Worm (Caenorhabditis elegans): ENCODE measurements around the gene M163.5.

The M163.5 gene

ce11 chrX:14504551-14504902 is 30.7 kb downstream of the M163.5 start (continued):
- TF ChIP-seq arid-1 (GFP tag; conservative IDR thresholded peaks at IDR 0.05) (no peak), dmd-8 (GFP tag; IDR thresholded peaks at IDR 0.05) (0 out of 2 replicates have a peak, but pooled peaks have one; percentile 22), zip-11 (GFP tag; IDR thresholded peaks at IDR 0.05) (no peak), php-3 (GFP tag; IDR thresholded peaks at IDR 0.05) (peak; percentile 41; the same call in 1 of the 2 replicates), hif-1 (tag; optimal IDR thresholded peaks at IDR 0.05) (no peak), madf-5 (GFP tag; IDR thresholded peaks at IDR 0.05) (no peak), set-16 (GFP tag; IDR thresholded peaks at IDR 0.05) (no peak), dmd-9 (GFP tag; IDR thresholded peaks at IDR 0.05) (no peak), lsy-2 (tag; optimal IDR thresholded peaks at IDR 0.05) (no peak)

- TF ChIP-seq snpc-4 (tag; optimal IDR thresholded peaks at IDR 0.05): peak; percentile 4
- peak; percentile 52 for TF ChIP-seq nhr-102 (tag; optimal IDR thresholded peaks at IDR 0.05)
- peak; percentile 41; the same call in 1 of the 2 replicates for TF ChIP-seq php-3 (GFP tag; IDR thresholded peaks at IDR 0.05)
- TF ChIP-seq lim-7 (GFP tag; IDR thresholded peaks at IDR 0.05): 0 out of 2 replicates have a peak, but pooled peaks have one; percentile 45
- TF ChIP-seq ceh-82 (tag; optimal IDR thresholded peaks at IDR 0.05): no peak
- peak; percentile 13 for TF ChIP-seq rbr-2 (tag; optimal IDR thresholded peaks at IDR 0.05)
- TF ChIP-seq nhr-25 (tag; optimal IDR thresholded peaks at IDR 0.05; ENCODE audit: borderline replicate concordance, insufficient read depth): no peak
- TF ChIP-seq duxl-1 (tag; optimal IDR thresholded peaks at IDR 0.05; ENCODE audit: poor library complexity): no peak
- no peak for TF ChIP-seq lin-15B (tag; optimal IDR thresholded peaks at IDR 0.05)
- TF ChIP-seq mep-1 (tag; optimal IDR thresholded peaks at IDR 0.05): peak; percentile 55
- no peak for TF ChIP-seq Y105C5A.15 (GFP tag; IDR thresholded peaks at IDR 0.05)
- peak; percentile 78 for TF ChIP-seq hlh-30 (tag; optimal IDR thresholded peaks at IDR 0.05; ENCODE audit: insufficient read depth)
- no peak for TF ChIP-seq lin-39 (tag; optimal IDR thresholded peaks at IDR 0.05)
- no peak for TF ChIP-seq mdt-29 (GFP tag; IDR thresholded peaks at IDR 0.05)
- TF ChIP-seq pha-4 (GFP tag; IDR thresholded peaks at IDR 0.05): no peak; the same call in 1 of the 2 replicates
- peak; percentile 11 for TF ChIP-seq pha-4 (tag; optimal IDR thresholded peaks at IDR 0.05)
- no peak for TF ChIP-seq dmd-9 (GFP tag; IDR thresholded peaks at IDR 0.05)
- no peak for TF ChIP-seq ceh-62 (tag; optimal IDR thresholded peaks at IDR 0.05)
- TF ChIP-seq ctbp-1 (GFP tag; IDR thresholded peaks at IDR 0.05): 0 out of 2 replicates have a peak, but pooled peaks have one; percentile 32
- no peak for TF ChIP-seq spr-3 (GFP tag; optimal IDR thresholded peaks at IDR 0.05)
- peak; percentile 41 for TF ChIP-seq pqm-1 (tag; optimal IDR thresholded peaks at IDR 0.05)
- TF ChIP-seq Y75B8A.6 (GFP tag; IDR thresholded peaks at IDR 0.05): no peak
- no peak for TF ChIP-seq fos-1 (tag; optimal IDR thresholded peaks at IDR 0.05)
- no peak for TF ChIP-seq nhr-6 (tag; optimal IDR thresholded peaks at IDR 0.05)
- no peak for TF ChIP-seq T20F7.1 (GFP tag; optimal IDR thresholded peaks at IDR 0.05)
- TF ChIP-seq sdz-12 (GFP tag; optimal IDR thresholded peaks at IDR 0.05): no peak
- no peak for TF ChIP-seq nhr-237 (tag; optimal IDR thresholded peaks at IDR 0.05)
- peak; percentile 78 for TF ChIP-seq nhr-77 (tag; optimal IDR thresholded peaks at IDR 0.05)
- TF ChIP-seq lin-29 (GFP tag; IDR thresholded peaks at IDR 0.05): no peak
- TF ChIP-seq ZK546.5 (tag; optimal IDR thresholded peaks at IDR 0.05): no peak
- TF ChIP-seq madf-9 (GFP tag; conservative IDR thresholded peaks at IDR 0.05): no peak
- no peak for TF ChIP-seq F44E2.7 (GFP tag; IDR thresholded peaks at IDR 0.05)
- no peak for TF ChIP-seq tag-97 (GFP tag; IDR thresholded peaks at IDR 0.05)
- TF ChIP-seq dpl-1 (GFP tag; optimal IDR thresholded peaks at IDR 0.05): no peak
- no peak for TF ChIP-seq F37D6.2 (tag; optimal IDR thresholded peaks at IDR 0.05)
- no peak for TF ChIP-seq zip-11 (GFP tag; IDR thresholded peaks at IDR 0.05)
- TF ChIP-seq aha-1 (tag): peak; percentile 92
- TF ChIP-seq daf-12 (tag; optimal IDR thresholded peaks at IDR 0.05): no peak
- TF ChIP-seq nhr-48 (tag; optimal IDR thresholded peaks at IDR 0.05): peak; percentile 60
- peak; percentile 88 for TF ChIP-seq dmd-6 (GFP tag; IDR thresholded peaks at IDR 0.05)
- no peak for TF ChIP-seq ama-1 (optimal IDR thresholded peaks at IDR 0.05)
- no peak for TF ChIP-seq attf-4 (tag; optimal IDR thresholded peaks at IDR 0.05)
- TF ChIP-seq unc-130 (GFP tag; optimal IDR thresholded peaks at IDR 0.05): no peak
These were observed 31.9 kb downstream of the M163.5 start for ce11 chrX:14505578-14506353.
